Fruit fly (Drosophila melanogaster) whole organism: ENCODE measurements around the gene CG31343.

Source experiments
- psq ChIP-seq: fragments of >200 bp; optimal IDR thresholded peaks from 2 replicates; lab custom pipeline; 2017
- usp ChIP-seq: fragments of >200 bp; optimal IDR thresholded peaks from 2 replicates; lab custom pipeline; 2017; ENCODE audit warnings: missing biosample characterization, missing genetic modification characterization, mixed read lengths

DNA sequence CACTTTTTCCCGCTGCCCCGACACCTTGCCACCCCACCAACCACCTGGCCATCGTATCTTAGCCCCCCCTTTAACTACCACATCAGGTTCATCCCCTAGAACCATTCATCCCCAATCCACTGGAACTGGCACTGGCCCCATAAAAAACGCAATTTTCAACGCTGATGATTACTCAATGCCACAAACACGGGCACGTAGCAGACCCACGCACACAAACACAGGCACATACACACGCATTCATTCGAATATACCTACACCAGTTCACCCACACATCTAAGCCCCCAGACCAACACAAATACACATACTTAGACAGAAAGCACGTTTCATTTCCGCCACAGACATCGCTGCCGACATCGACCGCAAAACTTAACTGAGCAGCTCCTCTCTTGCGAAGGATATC lies 48.7 kb downstream of the CG31343 start:
- TF ChIP-seq usp (GFP tag; lab: Kevin White, UChicago) (no peak), psq (lab: Kevin White, UChicago) (no peak)
